Fruit fly (Drosophila melanogaster): Measurements from ENCODE around the gene emb.
A peak's percentile ranks its signal among the peaks of the same experiment; 100 is the strongest.

emb gene

dm6 chr2L:8414887-8415883, 11.8 kb downstream of the emb start, which contains the start of the genes CG13398 and Akap200 (continued):
- TF ChIP-seq CG4617 (GFP tag; optimal IDR thresholded peaks at IDR 0.05; ENCODE audit: borderline replicate concordance) (peak; percentile 72), CG2120 (GFP tag; optimal IDR thresholded peaks at IDR 0.05) (peak; percentile 48), az2 (GFP tag; optimal IDR thresholded peaks at IDR 0.05) (peak; percentile 17), crc (GFP tag; optimal IDR thresholded peaks at IDR 0.05) (no peak), E2f1 (GFP tag; IDR thresholded peaks at IDR 0.05) (no peak), CG3163 (GFP tag; optimal IDR thresholded peaks at IDR 0.05) (no peak), CG16813 (GFP tag; IDR thresholded peaks at IDR 0.05; ENCODE audit: partially characterized antibody) (no peak), odd (GFP tag; optimal IDR thresholded peaks at IDR 0.05) (no peak), CG13624 (GFP tag; optimal IDR thresholded peaks at IDR 0.05) (no peak), CG6791 (GFP tag; IDR thresholded peaks at IDR 0.05; ENCODE audit: partially characterized antibody) (no peak), CG1647 (GFP tag; optimal IDR thresholded peaks at IDR 0.05) (no peak), sim (GFP tag; IDR thresholded peaks at IDR 0.05) (no peak), Trl (optimal IDR thresholded peaks at IDR 0.05) (no peak), Trl (GFP tag; optimal IDR thresholded peaks at IDR 0.05) (no peak), CG18764 (GFP tag; optimal IDR thresholded peaks at IDR 0.05) (no peak), abd-A (tag; optimal IDR thresholded peaks at IDR 0.05) (no peak), Asciz (GFP tag; optimal IDR thresholded peaks at IDR 0.05) (no peak), cwo (GFP tag; optimal IDR thresholded peaks at IDR 0.05) (no peak), Taf1 (GFP tag; IDR thresholded peaks at IDR 0.05) (no peak), salm (tag; optimal IDR thresholded peaks at IDR 0.05) (no peak), Poxn (GFP tag; IDR thresholded peaks at IDR 0.05) (no peak), pros (GFP tag; optimal IDR thresholded peaks at IDR 0.05) (peak; percentile 24), ftz-f1 (GFP tag; optimal IDR thresholded peaks at IDR 0.05) (no peak), Nf-YB (GFP tag; optimal IDR thresholded peaks at IDR 0.05) (no peak), Side (GFP tag; optimal IDR thresholded peaks at IDR 0.05) (no peak), Neu2 (GFP tag; optimal IDR thresholded peaks at IDR 0.05; ENCODE audit: borderline replicate concordance) (no peak), HLH54F (GFP tag; optimal IDR thresholded peaks at IDR 0.05) (no peak), dpn (GFP tag; optimal IDR thresholded peaks at IDR 0.05) (peak in 1 of 2 experiments; percentile 9), jumu (GFP tag; optimal IDR thresholded peaks at IDR 0.05) (no peak), CG9727 (GFP tag; optimal IDR thresholded peaks at IDR 0.05) (peak; percentile 38), CG7963 (GFP tag; IDR thresholded peaks at IDR 0.05; ENCODE audit: partially characterized antibody) (no peak), CG2199 (GFP tag; IDR thresholded peaks at IDR 0.05) (no peak), hb (GFP tag; IDR thresholded peaks at IDR 0.05; ENCODE audit: partially characterized antibody) (no peak), pho (GFP tag; optimal IDR thresholded peaks at IDR 0.05) (peak; percentile 3), cato (GFP tag; optimal IDR thresholded peaks at IDR 0.05; ENCODE audit: borderline replicate concordance) (no peak), Hsf (GFP tag; optimal IDR thresholded peaks at IDR 0.05) (peak; percentile 16), CG13123 (GFP tag; optimal IDR thresholded peaks at IDR 0.05) (no peak), crol (GFP tag; IDR thresholded peaks at IDR 0.05) (peak; percentile 90), MESR4 (GFP tag; optimal IDR thresholded peaks at IDR 0.05) (peak; percentile 92), CG1602 (GFP tag; optimal IDR thresholded peaks at IDR 0.05) (peak; percentile 31), Tbp (GFP tag; optimal IDR thresholded peaks at IDR 0.05) (peak; percentile 79), CG2875 (GFP tag; optimal IDR thresholded peaks at IDR 0.05) (no peak), CG10959 (GFP tag; IDR thresholded peaks at IDR 0.05) (no peak), GATAe (GFP tag; conservative IDR thresholded peaks at IDR 0.05) (no peak), CG42726 (GFP tag; IDR thresholded peaks at IDR 0.05; ENCODE audit: partially characterized antibody) (no peak), Oli (tag; optimal IDR thresholded peaks at IDR 0.05) (no peak), Hr3 (GFP tag; optimal IDR thresholded peaks at IDR 0.05) (peak; percentile 30), CG1233 (GFP tag; optimal IDR thresholded peaks at IDR 0.05) (no peak), Ptx1 (GFP tag; IDR thresholded peaks at IDR 0.05) (0 out of 2 replicates have a peak, but pooled peaks have one; percentile 32)
